Fruit fly (Drosophila melanogaster): ENCODE results near the gene CG6689.

CG6689 gene

DNA sequence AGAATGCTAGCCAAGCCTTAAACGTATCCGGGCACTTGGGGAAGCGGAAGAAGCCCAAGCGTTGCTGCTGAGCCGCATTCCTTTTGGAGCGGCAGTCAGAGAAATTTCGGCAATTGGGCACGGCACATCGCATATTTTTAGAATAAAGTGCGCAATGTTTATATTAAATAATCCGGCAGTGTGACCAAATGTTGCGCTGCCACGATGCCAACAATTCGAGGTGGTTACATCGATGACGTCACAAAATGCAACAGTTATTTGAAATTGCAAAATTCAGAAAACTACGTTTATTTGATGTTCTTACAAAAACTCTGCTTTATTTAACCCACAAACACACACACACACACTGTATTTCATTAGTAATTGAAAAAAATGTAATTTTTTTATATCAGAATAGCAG, at the start of gene CG6689:
Gene CG6689 (minus strand): TSS at position 182 of the 400 bp plus-strand sequence.
- TF ChIP-seq CG14655 (GFP tag; optimal IDR thresholded peaks at IDR 0.05), result no peak
- no peak for TF ChIP-seq CG10348 (GFP tag; IDR thresholded peaks at IDR 0.05)
- TF ChIP-seq Pif1B (GFP tag; optimal IDR thresholded peaks at IDR 0.05), result no peak
- 0 out of 3 replicates have a peak, but pooled peaks have one; percentile 21 for TF ChIP-seq CG4496 (GFP tag; IDR thresholded peaks at IDR 0.05)

DNA sequence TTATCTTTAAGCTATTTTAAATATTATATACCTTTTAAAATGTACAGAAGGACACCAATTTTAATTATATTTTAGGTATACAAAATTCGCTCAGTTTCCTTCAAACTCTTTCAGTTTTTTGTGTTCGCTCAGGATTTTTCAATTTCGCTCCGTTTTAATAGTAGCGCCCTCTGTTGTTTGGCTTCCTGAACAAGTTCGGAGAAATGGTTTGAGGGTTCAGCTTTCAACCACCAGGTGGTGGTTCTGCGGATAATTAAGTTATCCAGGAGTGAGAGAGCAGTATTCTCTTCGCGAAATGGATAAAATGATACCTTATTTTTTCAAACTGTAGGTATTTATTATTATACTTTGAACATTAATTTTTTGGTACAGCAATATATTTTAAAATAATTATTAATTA, 49.1 kb upstream of the CG6689 start:
- TF ChIP-seq CG8159 (tag; optimal IDR thresholded peaks at IDR 0.05) (peak; percentile 41), CG9948 (tag; optimal IDR thresholded peaks at IDR 0.05) (no peak), CG10348 (GFP tag; IDR thresholded peaks at IDR 0.05) (no peak), CG15710 (tag; optimal IDR thresholded peaks at IDR 0.05) (peak; percentile 19), Pif1B (GFP tag; optimal IDR thresholded peaks at IDR 0.05) (peak; percentile 45), EcR (GFP tag; optimal IDR thresholded peaks at IDR 0.05) (no peak), CG14655 (GFP tag; optimal IDR thresholded peaks at IDR 0.05) (peak; percentile 76), CG32121 (GFP tag; IDR thresholded peaks at IDR 0.05) (no peak), Pif1A (GFP tag; optimal IDR thresholded peaks at IDR 0.05) (peak; percentile 64), fd96Ca (GFP tag; IDR thresholded peaks at IDR 0.05) (no peak), CG12605 (GFP tag; IDR thresholded peaks at IDR 0.05) (0 out of 2 replicates have a peak, but pooled peaks have one; percentile 9), CG4496 (GFP tag; IDR thresholded peaks at IDR 0.05) (no peak; the same call in 2 of the 3 replicates), gl (tag; optimal IDR thresholded peaks at IDR 0.05) (no peak), CG8301 (tag; optimal IDR thresholded peaks at IDR 0.05) (peak; percentile 55), CG34367 (tag; optimal IDR thresholded peaks at IDR 0.05) (peak; percentile 53), Ets98B (GFP tag; IDR thresholded peaks at IDR 0.05) (no peak; the same call in 1 of the 2 replicates), rn (GFP tag; IDR thresholded peaks at IDR 0.05) (no peak), Snoo (tag; optimal IDR thresholded peaks at IDR 0.05) (no peak), CG13204 (GFP tag; optimal IDR thresholded peaks at IDR 0.05) (peak; percentile 11), D1 (tag; optimal IDR thresholded peaks at IDR 0.05) (peak; percentile 4), CG17806 (tag; optimal IDR thresholded peaks at IDR 0.05) (no peak)

DNA sequence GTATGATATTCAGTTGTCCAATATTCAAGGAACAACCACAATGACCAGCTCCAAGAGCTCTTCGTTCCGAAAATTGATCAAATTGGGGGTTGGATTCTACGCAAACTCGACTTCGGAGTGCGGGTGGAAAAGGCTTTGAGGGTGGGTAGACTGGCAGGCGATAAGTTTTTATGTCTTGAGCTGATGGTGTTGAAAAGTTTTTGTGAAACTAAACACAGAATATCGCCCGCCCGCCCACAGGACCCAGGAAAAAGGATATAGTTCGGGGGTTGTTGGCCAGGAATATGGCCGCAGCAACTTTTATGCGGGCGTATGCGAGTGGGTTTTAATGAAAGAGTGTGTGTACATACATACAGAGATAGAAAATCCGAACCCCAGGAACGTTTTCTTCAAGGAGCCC, 43.7 kb upstream of the CG6689 start:
- no peak for TF ChIP-seq CG10348 (GFP tag; IDR thresholded peaks at IDR 0.05)
- no peak for TF ChIP-seq fd96Ca (GFP tag; IDR thresholded peaks at IDR 0.05)
- no peak for TF ChIP-seq CG8159 (tag; optimal IDR thresholded peaks at IDR 0.05)
- TF ChIP-seq Pif1A (GFP tag; optimal IDR thresholded peaks at IDR 0.05), result no peak
- no peak for TF ChIP-seq Snoo (tag; optimal IDR thresholded peaks at IDR 0.05)
- no peak for TF ChIP-seq CG14655 (GFP tag; optimal IDR thresholded peaks at IDR 0.05)
- TF ChIP-seq rn (GFP tag; IDR thresholded peaks at IDR 0.05), result no peak
- no peak for TF ChIP-seq gl (tag; optimal IDR thresholded peaks at IDR 0.05)
- no peak for TF ChIP-seq CG4496 (GFP tag; IDR thresholded peaks at IDR 0.05)
- no peak for TF ChIP-seq CG13204 (GFP tag; optimal IDR thresholded peaks at IDR 0.05)
- no peak for TF ChIP-seq CG15710 (tag; optimal IDR thresholded peaks at IDR 0.05)
- no peak for TF ChIP-seq CG8301 (tag; optimal IDR thresholded peaks at IDR 0.05)
- no peak for TF ChIP-seq CG12605 (GFP tag; IDR thresholded peaks at IDR 0.05)
- TF ChIP-seq Pif1B (GFP tag; optimal IDR thresholded peaks at IDR 0.05), result no peak
- no peak for TF ChIP-seq CG17806 (tag; optimal IDR thresholded peaks at IDR 0.05)
- no peak for TF ChIP-seq CG34367 (tag; optimal IDR thresholded peaks at IDR 0.05)
- TF ChIP-seq Ets98B (GFP tag; IDR thresholded peaks at IDR 0.05), result no peak

DNA sequence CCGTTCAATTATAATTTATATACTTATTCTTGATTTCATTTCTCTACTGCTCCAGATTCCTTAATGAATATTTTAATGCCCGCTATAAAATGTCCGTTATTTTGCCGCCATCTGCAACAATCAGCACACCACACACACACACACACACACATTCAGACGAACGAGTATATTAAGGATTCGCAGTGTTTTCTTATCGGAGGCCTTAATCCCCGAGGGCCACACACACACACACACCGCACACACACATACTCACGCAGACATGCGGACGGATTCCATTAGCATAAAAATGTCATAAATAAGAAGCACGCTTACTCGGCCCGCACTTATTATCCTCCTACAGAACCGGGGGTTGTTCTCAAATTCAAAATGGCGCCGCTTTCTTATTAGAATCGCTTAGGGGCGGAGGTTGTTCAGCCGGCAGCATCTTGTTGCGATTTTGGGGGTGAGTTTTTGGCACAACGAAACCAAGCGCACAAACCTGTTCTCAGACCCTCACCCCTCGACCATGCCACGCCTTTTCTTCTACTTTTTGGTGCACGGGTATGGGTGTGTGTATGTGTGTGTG, 41.2 kb upstream of the CG6689 start:
- TF ChIP-seq Pif1A (GFP tag; optimal IDR thresholded peaks at IDR 0.05) (no peak), CG12605 (GFP tag; IDR thresholded peaks at IDR 0.05) (no peak), fd96Ca (GFP tag; IDR thresholded peaks at IDR 0.05) (no peak), Ets98B (GFP tag; IDR thresholded peaks at IDR 0.05) (no peak), gl (tag; optimal IDR thresholded peaks at IDR 0.05) (no peak), CG14655 (GFP tag; optimal IDR thresholded peaks at IDR 0.05) (no peak), CG4496 (GFP tag; IDR thresholded peaks at IDR 0.05) (no peak), CG10348 (GFP tag; IDR thresholded peaks at IDR 0.05) (no peak), CG32121 (GFP tag; IDR thresholded peaks at IDR 0.05) (no peak), CG8159 (tag; optimal IDR thresholded peaks at IDR 0.05) (no peak), D1 (tag; optimal IDR thresholded peaks at IDR 0.05) (no peak), CG17806 (tag; optimal IDR thresholded peaks at IDR 0.05) (no peak), CG9948 (tag; optimal IDR thresholded peaks at IDR 0.05) (no peak), CG13204 (GFP tag; optimal IDR thresholded peaks at IDR 0.05) (no peak), CG15710 (tag; optimal IDR thresholded peaks at IDR 0.05) (no peak), rn (GFP tag; IDR thresholded peaks at IDR 0.05) (no peak), CG34367 (tag; optimal IDR thresholded peaks at IDR 0.05) (no peak), EcR (GFP tag; optimal IDR thresholded peaks at IDR 0.05) (no peak), Snoo (tag; optimal IDR thresholded peaks at IDR 0.05) (no peak), Pif1B (GFP tag; optimal IDR thresholded peaks at IDR 0.05) (no peak)

DNA sequence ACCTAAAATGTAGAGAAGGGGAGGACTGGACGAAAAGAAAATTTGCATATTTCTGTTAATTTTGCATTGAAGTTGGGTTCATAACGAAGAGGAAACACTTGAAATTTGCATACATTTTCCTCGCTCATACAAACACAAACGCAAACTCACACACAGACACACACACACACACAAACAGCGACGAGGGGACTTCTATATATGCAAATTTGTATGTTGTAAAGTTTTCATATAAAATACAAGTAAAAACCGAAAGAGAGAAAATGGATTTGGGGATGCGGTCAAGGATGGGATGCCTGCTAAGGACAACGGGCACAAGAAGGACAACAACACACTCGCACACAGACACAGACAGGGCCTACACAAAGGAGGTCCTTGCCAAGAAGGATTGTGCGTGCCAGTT, 37.7 kb upstream of the CG6689 start:
- TF ChIP-seq rn (GFP tag; IDR thresholded peaks at IDR 0.05) (no peak), CG32121 (GFP tag; IDR thresholded peaks at IDR 0.05) (no peak), Ets98B (GFP tag; IDR thresholded peaks at IDR 0.05) (no peak), CG9948 (tag; optimal IDR thresholded peaks at IDR 0.05) (no peak), CG17806 (tag; optimal IDR thresholded peaks at IDR 0.05) (no peak), Pif1A (GFP tag; optimal IDR thresholded peaks at IDR 0.05) (no peak)

DNA sequence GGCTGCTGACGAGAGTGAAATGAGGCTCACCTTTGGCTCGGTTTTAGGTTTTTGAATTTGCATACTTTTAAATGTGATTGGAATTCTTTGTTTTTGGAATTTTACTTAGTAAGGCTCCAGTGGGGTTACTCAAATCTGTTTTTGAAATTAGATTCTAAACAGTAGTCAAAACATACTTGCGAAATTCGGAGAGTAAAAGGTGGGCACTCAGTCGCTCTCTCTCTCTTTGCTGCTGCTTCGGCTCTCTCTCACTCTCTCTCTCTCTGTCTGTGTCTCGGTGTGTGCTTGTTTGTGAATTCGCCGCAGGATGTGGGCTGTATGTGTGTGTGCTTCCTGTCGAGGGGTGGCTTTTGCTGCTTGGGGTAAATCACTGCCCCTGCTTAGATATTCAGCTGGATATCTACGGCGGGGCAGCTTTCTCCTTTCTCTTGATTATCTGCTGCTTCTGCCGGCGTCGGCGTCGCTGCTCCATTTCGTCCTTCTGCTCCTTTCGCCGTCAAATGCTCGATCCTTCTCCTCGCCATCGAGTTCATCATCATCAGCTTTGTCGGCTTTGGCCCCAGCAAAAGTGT, 34.6 kb upstream of the CG6689 start:
- TF ChIP-seq rn (GFP tag; IDR thresholded peaks at IDR 0.05) (no peak), Pif1B (GFP tag; optimal IDR thresholded peaks at IDR 0.05) (no peak), D1 (tag; optimal IDR thresholded peaks at IDR 0.05) (no peak), EcR (GFP tag; optimal IDR thresholded peaks at IDR 0.05) (no peak), gl (tag; optimal IDR thresholded peaks at IDR 0.05) (no peak), CG32121 (GFP tag; IDR thresholded peaks at IDR 0.05) (no peak), CG8159 (tag; optimal IDR thresholded peaks at IDR 0.05) (no peak), CG17806 (tag; optimal IDR thresholded peaks at IDR 0.05) (no peak)
